Worm (Caenorhabditis elegans): ENCODE data around the gene fbxa-108.

DNA sequence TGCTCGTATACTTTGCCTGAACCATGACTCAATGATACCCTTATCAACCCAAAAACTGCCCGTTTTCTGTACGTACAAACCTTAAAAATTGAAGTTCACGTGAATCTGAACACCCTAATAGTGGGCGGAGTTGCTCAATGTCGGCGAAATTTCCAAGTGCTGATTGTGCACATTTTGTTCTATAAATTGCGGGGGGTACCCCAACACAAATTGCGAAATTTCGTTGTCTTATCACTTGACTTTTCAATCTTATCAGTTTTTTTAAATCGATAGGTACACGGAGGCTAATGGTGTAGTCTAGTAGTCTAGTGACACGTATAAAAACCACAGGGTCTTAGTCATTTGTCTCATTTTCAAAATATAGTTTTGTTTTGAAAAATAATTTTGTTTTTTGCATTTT lies at the start of gene fbxa-108:
- no peak for TF ChIP-seq nhr-76 (tag; optimal IDR thresholded peaks at IDR 0.05)
- TF ChIP-seq ztf-11 (tag; optimal IDR thresholded peaks at IDR 0.05), result no peak
- TF ChIP-seq zip-4 (GFP tag; optimal IDR thresholded peaks at IDR 0.05), result peak; percentile 20
